Fruit fly (Drosophila melanogaster) whole organism, prepupa: ENCODE measurements around the gene CG3330.
A peak's percentile ranks its signal among the peaks of the same experiment; 100 is the strongest.

Experiments
- Blimp-1 ChIP-seq: fragments of 200-800 bp; sonication (Bioruptor generic); optimal IDR thresholded peaks from 3 replicates; lab custom pipeline; 2017; ENCODE audit warnings: missing biosample characterization, missing genetic modification characterization, mild to moderate bottlenecking, moderate library complexity, missing genetic modification reagents
- CG10631 ChIP-seq: fragments of 200-800 bp; sonication (Bioruptor generic); optimal IDR thresholded peaks from 2 replicates; lab custom pipeline; 2016; ENCODE audit warnings: missing biosample characterization, missing genetic modification characterization
- CG10669 ChIP-seq: fragments of 200-800 bp; sonication (Bioruptor generic); optimal IDR thresholded peaks from 3 replicates; lab custom pipeline; 2018; ENCODE audit warnings: missing biosample characterization, mild to moderate bottlenecking, missing genetic modification characterization, moderate library complexity
- CG11294 ChIP-seq: fragments of 200-800 bp; sonication (Bioruptor generic); IDR thresholded peaks from 2 replicates; pipeline ENCODE4 v1.3.6; 2022; ENCODE audit warnings: missing biosample characterization, missing genetic modification characterization
- CG11762 ChIP-seq: fragments of 200-800 bp; sonication (Bioruptor generic); optimal IDR thresholded peaks from 3 replicates; lab custom pipeline; 2016; ENCODE audit warnings: missing biosample characterization, missing genetic modification characterization; ENCODE audit not compliant: insufficient read depth
- CG11902 ChIP-seq: fragments of 200-800 bp; sonication (Bioruptor generic); optimal IDR thresholded peaks from 3 replicates; lab custom pipeline; 2016; ENCODE audit warnings: missing biosample characterization, missing genetic modification characterization
- CG15336 ChIP-seq: fragments of 200-800 bp; sonication (Bioruptor generic); IDR thresholded peaks from 2 replicates; pipeline ENCODE4 v1.3.6; 2022; ENCODE audit warnings: missing biosample characterization, missing genetic modification characterization
- CG1621 ChIP-seq: fragments of 200-800 bp; sonication (Bioruptor generic); optimal IDR thresholded peaks from 3 replicates; lab custom pipeline; 2018; ENCODE audit warnings: missing biosample characterization, mild to moderate bottlenecking, missing genetic modification characterization
- CG16779 ChIP-seq: fragments of 200-800 bp; sonication (Bioruptor generic); optimal IDR thresholded peaks from 3 replicates; lab custom pipeline; 2017; ENCODE audit warnings: missing biosample characterization, mild to moderate bottlenecking, missing genetic modification characterization
- CG31627 ChIP-seq: fragments of 200-800 bp; sonication (Bioruptor generic); optimal IDR thresholded peaks from 3 replicates; lab custom pipeline; 2016; ENCODE audit warnings: missing biosample characterization, missing genetic modification characterization
- CG32006 ChIP-seq: fragments of 200-800 bp; sonication (Bioruptor generic); optimal IDR thresholded peaks from 3 replicates; lab custom pipeline; 2017; ENCODE audit warnings: missing biosample characterization, mild to moderate bottlenecking, missing genetic modification characterization
- CG34406 ChIP-seq: fragments of 200-800 bp; sonication (Bioruptor generic); optimal IDR thresholded peaks from 3 replicates; lab custom pipeline; 2016; ENCODE audit warnings: missing biosample characterization, missing genetic modification characterization
- CG3919 ChIP-seq: fragments of 200-800 bp; sonication (Bioruptor generic); optimal IDR thresholded peaks from 3 replicates; lab custom pipeline; 2016; ENCODE audit warnings: missing biosample characterization, missing genetic modification characterization
- CG6163 ChIP-seq: fragments of 200-800 bp; sonication (Bioruptor generic); IDR thresholded peaks from 3 replicates; pipeline ENCODE4 v1.3.6; 2022; ENCODE audit warnings: missing biosample characterization, missing genetic modification characterization
- CG6792 ChIP-seq: fragments of 200-800 bp; sonication (Bioruptor generic); optimal IDR thresholded peaks from 3 replicates; lab custom pipeline; 2016; ENCODE audit warnings: missing biosample characterization, missing genetic modification characterization
- CG6854 ChIP-seq: fragments of 200-800 bp; sonication (Bioruptor generic); optimal IDR thresholded peaks from 2 replicates; lab custom pipeline; 2017; ENCODE audit warnings: missing biosample characterization, mild to moderate bottlenecking, missing genetic modification characterization
- CG8119 ChIP-seq: fragments of 200-800 bp; sonication (Bioruptor generic); IDR thresholded peaks from 3 replicates; pipeline ENCODE4 v1.3.6; 2022; ENCODE audit warnings: missing biosample characterization, missing genetic modification characterization
- CG8319 ChIP-seq: fragments of 200-800 bp; sonication (Bioruptor generic); optimal IDR thresholded peaks from 3 replicates; lab custom pipeline; 2016; ENCODE audit warnings: missing biosample characterization, missing genetic modification characterization
- CG8632 ChIP-seq: fragments of 200-800 bp; sonication (Bioruptor generic); optimal IDR thresholded peaks from 3 replicates; lab custom pipeline; 2016; ENCODE audit warnings: missing biosample characterization, missing genetic modification characterization
- CG9139 ChIP-seq: fragments of 200-800 bp; sonication (Bioruptor generic); optimal IDR thresholded peaks from 3 replicates; lab custom pipeline; 2017; ENCODE audit warnings: missing biosample characterization, mild to moderate bottlenecking, missing genetic modification characterization
- Eip75B ChIP-seq: fragments of 200-800 bp; sonication (Bioruptor generic); optimal IDR thresholded peaks from 3 replicates; lab custom pipeline; 2016; ENCODE audit warnings: missing biosample characterization, missing genetic modification characterization
- Eip78C ChIP-seq: fragments of 200-800 bp; sonication (Bioruptor generic); peaks from one replicate; lab custom pipeline; 2016; ENCODE audit warnings: missing biosample characterization, missing genetic modification characterization
- Eip93F ChIP-seq: fragments of 200-800 bp; sonication (Bioruptor generic); optimal IDR thresholded peaks from 2 replicates; lab custom pipeline; 2016; ENCODE audit warnings: missing biosample characterization, mild to moderate bottlenecking, missing genetic modification characterization
- Ets96B ChIP-seq: fragments of 200-800 bp; optimal IDR thresholded peaks from 2 replicates; lab custom pipeline; 2019; ENCODE audit warnings: missing biosample characterization, mild to moderate bottlenecking, missing genetic modification characterization, moderate library complexity
- Gug ChIP-seq: fragments of 200-800 bp; sonication (Bioruptor generic); IDR thresholded peaks from 2 replicates; pipeline ENCODE4 v1.3.6; 2022; ENCODE audit warnings: missing biosample characterization, missing genetic modification characterization
- Hr38 ChIP-seq: sonication (Bioruptor generic); optimal IDR thresholded peaks from 2 replicates; lab custom pipeline; 2016; ENCODE audit warnings: missing biosample characterization, missing genetic modification characterization
- Hr39 ChIP-seq: fragments of 200-800 bp; sonication (Bioruptor generic); optimal IDR thresholded peaks from 2 replicates; lab custom pipeline; 2016; ENCODE audit warnings: missing biosample characterization, missing genetic modification characterization
- Hr4 ChIP-seq: fragments of 200-800 bp; sonication (Bioruptor generic); optimal IDR thresholded peaks from 3 replicates; lab custom pipeline; 2016; ENCODE audit warnings: missing biosample characterization, missing genetic modification characterization
- Lpt ChIP-seq: fragments of 200-800 bp; sonication (Bioruptor generic); optimal IDR thresholded peaks from 3 replicates; lab custom pipeline; 2016; ENCODE audit warnings: missing biosample characterization, missing genetic modification characterization
- Met ChIP-seq: fragments of 200-800 bp; sonication (Bioruptor generic); optimal IDR thresholded peaks from 3 replicates; lab custom pipeline; 2016; ENCODE audit warnings: missing biosample characterization, missing genetic modification characterization
- OdsH ChIP-seq: fragments of 200-800 bp; sonication (Bioruptor generic); optimal IDR thresholded peaks from 3 replicates; lab custom pipeline; 2016; ENCODE audit warnings: missing biosample characterization, missing genetic modification characterization
- Smox ChIP-seq: fragments of 200-800 bp; sonication (Bioruptor generic); optimal IDR thresholded peaks from 3 replicates; lab custom pipeline; 2016; ENCODE audit warnings: missing biosample characterization, missing genetic modification characterization
- Sox14 ChIP-seq: fragments of 200-800 bp; sonication (Bioruptor generic); optimal IDR thresholded peaks from 3 replicates; lab custom pipeline; 2016; ENCODE audit warnings: missing biosample characterization, missing genetic modification characterization
- Sox15 ChIP-seq: fragments of 200-800 bp; sonication (Bioruptor generic); optimal IDR thresholded peaks from 3 replicates; lab custom pipeline; 2016; ENCODE audit warnings: missing biosample characterization, missing genetic modification characterization
- acj6 ChIP-seq: fragments of 200-800 bp; sonication (Bioruptor generic); optimal IDR thresholded peaks from 3 replicates; lab custom pipeline; 2016; ENCODE audit warnings: missing biosample characterization, missing genetic modification characterization
- cyc ChIP-seq: fragments of 200-800 bp; sonication (Bioruptor generic); optimal IDR thresholded peaks from 3 replicates; lab custom pipeline; 2016; ENCODE audit warnings: missing biosample characterization, missing genetic modification characterization
- dac ChIP-seq: fragments of 200-800 bp; sonication (Bioruptor generic); optimal IDR thresholded peaks from 2 replicates; lab custom pipeline; 2017; ENCODE audit warnings: missing biosample characterization, mild to moderate bottlenecking, missing genetic modification characterization
- dsx ChIP-seq: fragments of 200-800 bp; optimal IDR thresholded peaks from 3 replicates; lab custom pipeline; 2019; ENCODE audit warnings: missing biosample characterization, mild to moderate bottlenecking, missing genetic modification characterization, moderate library complexity; ENCODE audit not compliant: poor library complexity, severe bottlenecking
- eg ChIP-seq: fragments of 200-800 bp; sonication (Bioruptor generic); IDR thresholded peaks from 3 replicates; pipeline ENCODE4 v1.3.6; 2022; ENCODE audit warnings: missing biosample characterization, missing genetic modification characterization
- fd59A ChIP-seq: fragments of 200-800 bp; sonication (Bioruptor generic); optimal IDR thresholded peaks from 2 replicates; lab custom pipeline; 2017; ENCODE audit warnings: missing biosample characterization, mild to moderate bottlenecking, missing genetic modification characterization, missing genetic modification reagents
- fd85E ChIP-seq: fragments of 200-800 bp; sonication (Bioruptor generic); optimal IDR thresholded peaks from 3 replicates; lab custom pipeline; 2016; ENCODE audit warnings: missing biosample characterization, missing genetic modification characterization
- fkh ChIP-seq: fragments of 200-800 bp; sonication (Bioruptor generic); optimal IDR thresholded peaks from 3 replicates; lab custom pipeline; 2017; ENCODE audit warnings: missing biosample characterization, mild to moderate bottlenecking, missing genetic modification characterization, moderate library complexity
- lz ChIP-seq: fragments of 200-800 bp; sonication (Bioruptor generic); optimal IDR thresholded peaks from 3 replicates; lab custom pipeline; 2016; ENCODE audit warnings: missing biosample characterization, missing genetic modification characterization
- net ChIP-seq: fragments of 200-800 bp; sonication (Bioruptor generic); optimal IDR thresholded peaks from 3 replicates; lab custom pipeline; 2016; ENCODE audit warnings: missing biosample characterization, missing genetic modification characterization
- pdm3 ChIP-seq: fragments of 200-800 bp; sonication (Bioruptor generic); optimal IDR thresholded peaks from 3 replicates; lab custom pipeline; 2016; ENCODE audit warnings: missing biosample characterization, missing genetic modification characterization
- salr ChIP-seq, 2 experiments: fragments of 200-800 bp; sonication (Bioruptor generic); optimal IDR thresholded peaks; 3 replicates each; lab custom pipeline; 2016 to 2018; ENCODE audit warnings: missing biosample characterization in 2 of 2, missing genetic modification characterization in 2 of 2, mild to moderate bottlenecking in 1 of 2
- spab ChIP-seq: fragments of 200-800 bp; sonication (Bioruptor generic); optimal IDR thresholded peaks from 2 replicates; lab custom pipeline; 2017; ENCODE audit warnings: missing biosample characterization, mild to moderate bottlenecking, missing genetic modification characterization, missing genetic modification reagents
- ss ChIP-seq, 2 experiments: fragments of 200-800 bp; sonication (Bioruptor generic); optimal IDR thresholded peaks; 2 replicates in 1 of 2; 3 replicates in 1 of 2; lab custom pipeline; 2017 to 2018; ENCODE audit warnings: mild to moderate bottlenecking in 2 of 2, missing biosample characterization in 2 of 2, missing genetic modification characterization in 2 of 2, moderate library complexity in 1 of 2
- topi ChIP-seq: fragments of 200-800 bp; sonication (Bioruptor generic); optimal IDR thresholded peaks from 3 replicates; lab custom pipeline; 2016; ENCODE audit warnings: missing biosample characterization, missing genetic modification characterization
- vri ChIP-seq: fragments of 200-800 bp; sonication (Bioruptor generic); optimal IDR thresholded peaks from 3 replicates; lab custom pipeline; 2016; ENCODE audit warnings: missing biosample characterization, mild to moderate bottlenecking, missing genetic modification characterization

CG3330 gene

dm6 chr3R:27281022-27281810, 49.5 kb downstream of the CG3330 start:
- TF ChIP-seq CG32006 (GFP tag; lab: Kevin White, UChicago) (peak; percentile 98), dsx (GFP tag; lab: Kevin White, UChicago) (peak; percentile 91), CG16779 (tag; lab: Kevin White, UChicago) (peak; percentile 96), Hr39 (GFP tag; lab: Kevin White, UChicago) (peak; percentile 98), CG10631 (peak; percentile 97), CG11294 (GFP tag; lab: Robert Waterston, UW) (peak; percentile 97), CG10669 (GFP tag; lab: Kevin White, UChicago) (peak; percentile 98), salr (GFP tag; optimal IDR thresholded peaks at IDR 0.05; lab: Kevin White, UChicago) (peak; percentile 96 to 98), CG1621 (peak; percentile 99), Eip78C (GFP tag; lab: Kevin White, UChicago) (peak; percentile 99), Lpt (GFP tag; lab: Kevin White, UChicago) (peak; percentile 95), CG8119 (GFP tag; lab: Robert Waterston, UW) (peak; percentile 98), Gug (peak; percentile 96), CG6163 (GFP tag; lab: Robert Waterston, UW) (peak; percentile 98), Ets96B (tag; lab: Kevin White, UChicago) (peak; percentile 97), CG31627 (GFP tag; lab: Kevin White, UChicago) (peak; percentile 98), Smox (GFP tag; lab: Kevin White, UChicago) (peak; percentile 97), CG34406 (GFP tag; lab: Kevin White, UChicago) (peak; percentile 97), lz (GFP tag; lab: Kevin White, UChicago) (peak; percentile 98), Met (GFP tag; lab: Kevin White, UChicago) (peak; percentile 97), fd85E (GFP tag; lab: Kevin White, UChicago) (peak; percentile 96), CG8632 (peak; percentile 96), Sox15 (GFP tag; lab: Kevin White, UChicago) (peak; percentile 97), ss (GFP tag; optimal IDR thresholded peaks at IDR 0.05; lab: Kevin White, UChicago) (peak; percentile 89 to 94), eg (GFP tag; lab: Robert Waterston, UW) (peak; percentile 99), net (GFP tag; lab: Kevin White, UChicago) (peak; percentile 98), CG8319 (GFP tag; lab: Kevin White, UChicago) (peak; percentile 95), CG3919 (GFP tag; lab: Kevin White, UChicago) (peak; percentile 99), CG11762 (GFP tag; lab: Kevin White, UChicago) (peak; percentile 94), CG6792 (GFP tag; lab: Kevin White, UChicago) (peak; percentile 97), dac (GFP tag; lab: Kevin White, UChicago) (peak; percentile 98), Hr4 (peak; percentile 98), CG15336 (GFP tag; lab: Robert Waterston, UW) (peak; percentile 97), Sox14 (GFP tag; lab: Kevin White, UChicago) (peak; percentile 99), pdm3 (peak; percentile 98), CG9139 (peak; percentile 87), fd59A (peak; percentile 96), OdsH (GFP tag; lab: Kevin White, UChicago) (peak; percentile 98), cyc (GFP tag; lab: Kevin White, UChicago) (peak; percentile 97), fkh (peak; percentile 80), Eip93F (GFP tag; lab: Kevin White, UChicago) (peak; percentile 53), topi (peak; percentile 98), vri (peak; percentile 95), spab (GFP tag; lab: Kevin White, UChicago) (peak; percentile 97), Eip75B (GFP tag; lab: Kevin White, UChicago) (peak; percentile 97), CG11902 (peak; percentile 96), acj6 (GFP tag; lab: Kevin White, UChicago) (peak; percentile 97), Blimp-1 (GFP tag; lab: Kevin White, UChicago) (peak; percentile 79), CG6854 (GFP tag; lab: Kevin White, UChicago) (peak; percentile 90), Hr38 (peak; percentile 62)
